Fruit fly (Drosophila melanogaster): Measurements from ENCODE around the gene vrs.
A peak's percentile ranks its signal among the peaks of the same experiment; 100 is the strongest.

Gene vrs

DNA sequence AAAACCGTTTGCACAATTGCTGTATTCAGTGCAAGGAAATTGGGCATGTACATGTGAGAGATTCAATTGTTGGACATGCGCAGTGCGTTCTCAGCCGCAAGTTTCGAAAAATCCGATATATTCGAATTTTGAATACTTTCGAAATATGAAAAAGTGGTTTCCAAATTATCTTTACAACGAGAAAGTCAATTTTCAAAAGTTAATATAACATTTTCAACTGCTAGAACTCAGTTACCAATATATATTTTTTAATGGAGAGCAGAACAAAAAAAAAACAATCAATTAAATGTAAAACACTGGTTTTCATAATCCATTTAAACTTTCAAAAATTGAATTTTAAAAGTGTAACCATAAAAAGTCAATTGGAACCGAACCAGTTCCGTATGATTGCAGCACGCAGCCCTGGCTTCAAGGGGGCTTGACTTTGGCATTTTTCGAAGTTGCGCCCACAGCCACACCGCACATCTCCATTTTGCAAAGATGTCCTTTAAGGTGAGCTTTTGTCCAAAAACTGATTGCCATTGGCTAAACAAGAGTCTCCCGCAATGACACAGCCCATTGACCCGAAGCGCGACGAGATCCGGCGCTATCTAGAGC, 25.0 kb upstream of the vrs start, which contains the start of the genes Scgbeta and CG17202 (continued):
- TF ChIP-seq CG33213 (GFP tag; optimal IDR thresholded peaks at IDR 0.05) (peak; percentile 67), CG5953 (GFP tag; IDR thresholded peaks at IDR 0.05) (no peak), Lhr (GFP tag; optimal IDR thresholded peaks at IDR 0.05) (peak; percentile 76), CG12071 (GFP tag; optimal IDR thresholded peaks at IDR 0.05) (no peak), CG17829 (tag; optimal IDR thresholded peaks at IDR 0.05) (peak; percentile 27), jigr1 (GFP tag; IDR thresholded peaks at IDR 0.05) (no peak), Hand (GFP tag; optimal IDR thresholded peaks at IDR 0.05) (no peak), CG31388 (GFP tag; optimal IDR thresholded peaks at IDR 0.05) (no peak), YL-1 (GFP tag; optimal IDR thresholded peaks at IDR 0.05) (peak; percentile 59), kah (GFP tag; optimal IDR thresholded peaks at IDR 0.05) (no peak), CG9797 (GFP tag; optimal IDR thresholded peaks at IDR 0.05) (peak; percentile 79), CG8290 (GFP tag; optimal IDR thresholded peaks at IDR 0.05) (no peak), CG8290 (tag; optimal IDR thresholded peaks at IDR 0.05) (no peak), CG18619 (GFP tag; optimal IDR thresholded peaks at IDR 0.05) (peak; percentile 20), aop (GFP tag; IDR thresholded peaks at IDR 0.05) (no peak), ab (GFP tag; optimal IDR thresholded peaks at IDR 0.05) (no peak), CG4328 (GFP tag; optimal IDR thresholded peaks at IDR 0.05) (no peak), CG2116 (GFP tag; optimal IDR thresholded peaks at IDR 0.05) (peak; percentile 7), Six4 (GFP tag; optimal IDR thresholded peaks at IDR 0.05) (no peak), repo (GFP tag; optimal IDR thresholded peaks at IDR 0.05) (no peak), chinmo (GFP tag; IDR thresholded peaks at IDR 0.05; ENCODE audit: partially characterized antibody) (no peak), Mad (GFP tag; optimal IDR thresholded peaks at IDR 0.05) (no peak), CG18764 (GFP tag; optimal IDR thresholded peaks at IDR 0.05) (no peak), CG34376 (GFP tag; optimal IDR thresholded peaks at IDR 0.05) (peak; percentile 40), Hsf (GFP tag; optimal IDR thresholded peaks at IDR 0.05) (peak; percentile 17), Spps (tag; optimal IDR thresholded peaks at IDR 0.05) (no peak), tx (GFP tag; optimal IDR thresholded peaks at IDR 0.05) (no peak), BtbVII (GFP tag; optimal IDR thresholded peaks at IDR 0.05) (no peak), ERR (GFP tag; optimal IDR thresholded peaks at IDR 0.05) (no peak), NfI (GFP tag; optimal IDR thresholded peaks at IDR 0.05) (no peak), CG7928 (GFP tag; optimal IDR thresholded peaks at IDR 0.05) (peak; percentile 96), BEAF-32 (GFP tag; optimal IDR thresholded peaks at IDR 0.05) (peak; percentile 37), Lim3 (GFP tag; IDR thresholded peaks at IDR 0.05) (no peak), Mes4 (GFP tag; optimal IDR thresholded peaks at IDR 0.05) (no peak), CG34224 (GFP tag; IDR thresholded peaks at IDR 0.05; ENCODE audit: partially characterized antibody) (no peak), Dip3 (GFP tag; optimal IDR thresholded peaks at IDR 0.05) (no peak), dan (GFP tag; IDR thresholded peaks at IDR 0.05) (no peak), CG30431 (GFP tag; optimal IDR thresholded peaks at IDR 0.05) (no peak), CG1832 (GFP tag; optimal IDR thresholded peaks at IDR 0.05) (no peak), Oaz (GFP tag; IDR thresholded peaks at IDR 0.05) (no peak), CG8944 (GFP tag; optimal IDR thresholded peaks at IDR 0.05) (peak; percentile 25), ase (GFP tag; IDR thresholded peaks at IDR 0.05) (0 out of 3 replicates have a peak, but pooled peaks have one; percentile 5), CG12769 (tag; optimal IDR thresholded peaks at IDR 0.05) (no peak), CG30020 (tag; optimal IDR thresholded peaks at IDR 0.05) (no peak), corto (GFP tag; optimal IDR thresholded peaks at IDR 0.05) (no peak), oc (tag; optimal IDR thresholded peaks at IDR 0.05) (no peak), CG3995 (GFP tag; optimal IDR thresholded peaks at IDR 0.05) (no peak), Myb (GFP tag; optimal IDR thresholded peaks at IDR 0.05) (peak; percentile 85), CG7357 (GFP tag; IDR thresholded peaks at IDR 0.05) (no peak), mam (GFP tag; optimal IDR thresholded peaks at IDR 0.05) (peak; percentile 28), PHDP (tag; optimal IDR thresholded peaks at IDR 0.05) (no peak)
